Worm (Caenorhabditis elegans) whole organism, young adult: Measurements from ENCODE around the gene ced-9.

Source experiments
- B0019.2 ChIP-seq: fragments of 200-800 bp; sonication (Bioruptor generic); conservative IDR thresholded peaks from 2 replicates; pipeline ENCODE4 v1.3.6; 2022; ENCODE audit warnings: missing genetic modification reagents, missing genetic modification characterization, missing compliant biosample characterization
- B0035.1 ChIP-seq: sonication (generic microtip); optimal IDR thresholded peaks from 2 replicates; lab custom pipeline; 2016; ENCODE audit warnings: missing genetic modification characterization, mild to moderate bottlenecking, missing compliant biosample characterization, missing genotype, missing genetic modification reagents
- D2030.7 ChIP-seq: fragments of 200-800 bp; sonication (Bioruptor generic); IDR thresholded peaks from 2 replicates; pipeline ENCODE4 v1.3.6; 2022; ENCODE audit warnings: missing genetic modification reagents, missing genetic modification characterization, missing compliant biosample characterization
- F22D6.2 ChIP-seq: sonication (generic microtip); optimal IDR thresholded peaks from 2 replicates; lab custom pipeline; 2016; ENCODE audit warnings: mild to moderate bottlenecking, missing genetic modification characterization, missing compliant biosample characterization
- F33H1.4 ChIP-seq: fragments of 200-800 bp; sonication (Bioruptor generic); IDR thresholded peaks from 2 replicates; pipeline ENCODE4 v1.3.6; 2022; ENCODE audit warnings: missing genetic modification reagents, missing genetic modification characterization, missing compliant biosample characterization
- F49E8.2 ChIP-seq: sonication (generic microtip); optimal IDR thresholded peaks from 3 replicates; lab custom pipeline; 2017; ENCODE audit warnings: missing genetic modification characterization, mild to moderate bottlenecking, missing compliant biosample characterization, antibody characterized with exemption, moderate library complexity; ENCODE audit not compliant: insufficient read depth
- K11D2.4 ChIP-seq: fragments of 200-800 bp; sonication (Bioruptor generic); IDR thresholded peaks from 2 replicates; pipeline ENCODE4 v1.3.6; 2022; ENCODE audit warnings: missing genetic modification reagents, missing genetic modification characterization, missing compliant biosample characterization
- Y56A3A.18 ChIP-seq: fragments of 200-800 bp; sonication (Bioruptor generic); IDR thresholded peaks from 2 replicates; pipeline ENCODE4 v1.3.6; 2022; ENCODE audit warnings: missing genetic modification reagents, missing genetic modification characterization, missing compliant biosample characterization
- ama-1 ChIP-seq, 3 experiments: fragments of 150-350 bp in 1 of 3; sonication (generic microtip) in 2 of 3; optimal IDR thresholded peaks; 2 replicates each; lab custom pipeline; 2014 to 2018; ENCODE audit warnings: missing biosample characterization in 2 of 3, missing genetic modification characterization in 2 of 3, missing genetic modification reagents in 2 of 3
- aptf-2 ChIP-seq: fragments of 200-800 bp; sonication (Bioruptor generic); conservative IDR thresholded peaks from 2 replicates; pipeline ENCODE4 v1.3.6; 2022; ENCODE audit warnings: missing genetic modification reagents, missing genetic modification characterization, missing compliant biosample characterization
- atf-7 ChIP-seq: sonication (generic microtip); optimal IDR thresholded peaks from 2 replicates; lab custom pipeline; 2017; ENCODE audit warnings: mild to moderate bottlenecking, missing genetic modification characterization, missing compliant biosample characterization
- attf-3 ChIP-seq: fragments of 200-800 bp; sonication (Bioruptor generic); conservative IDR thresholded peaks from 2 replicates; pipeline ENCODE4 v1.3.6; 2022; ENCODE audit warnings: missing genetic modification reagents, missing genetic modification characterization, missing compliant biosample characterization
- attf-6 ChIP-seq: fragments of 200-800 bp; sonication (Bioruptor generic); IDR thresholded peaks from 2 replicates; pipeline ENCODE4 v1.3.6; 2022; ENCODE audit warnings: missing genetic modification reagents, missing genetic modification characterization, missing compliant biosample characterization
- bed-2 ChIP-seq: fragments of 200-800 bp; sonication (Bioruptor generic); IDR thresholded peaks from 2 replicates; pipeline ENCODE4 v1.3.6; 2022; ENCODE audit warnings: missing genetic modification reagents, missing genetic modification characterization, missing compliant biosample characterization
- cebp-1 ChIP-seq, 2 experiments: fragments of 200-800 bp in 1 of 2; sonication (Bioruptor generic) in 1 of 2; sonication (generic microtip) in 1 of 2; IDR thresholded peaks in 1 of 2; optimal IDR thresholded peaks in 1 of 2; 2 replicates each; pipeline versions ENCODE4 v1.3.6 to Lab custom; 2017 to 2022; ENCODE audit warnings: missing compliant biosample characterization in 2 of 2, missing genetic modification characterization in 2 of 2, mild to moderate bottlenecking in 1 of 2, missing genetic modification reagents in 1 of 2, moderate library complexity in 1 of 2
- ceh-100 ChIP-seq: fragments of 200-800 bp; sonication (Bioruptor generic); IDR thresholded peaks from 2 replicates; pipeline ENCODE4 v1.3.6; 2022; ENCODE audit warnings: missing genetic modification reagents, missing genetic modification characterization, missing compliant biosample characterization
- gei-17 ChIP-seq: fragments of 200-800 bp; sonication (Bioruptor generic); optimal IDR thresholded peaks from 2 replicates; lab custom pipeline; 2018; ENCODE audit warnings: mild to moderate bottlenecking, missing genetic modification characterization, missing compliant biosample characterization
- hlh-26 ChIP-seq: fragments of 200-800 bp; sonication (Bioruptor generic); conservative IDR thresholded peaks from 2 replicates; pipeline ENCODE4 v1.3.6; 2022; ENCODE audit warnings: missing genetic modification reagents, missing genetic modification characterization, missing compliant biosample characterization
- lin-26 ChIP-seq: fragments of 200-800 bp; sonication (Bioruptor generic); IDR thresholded peaks from 2 replicates; pipeline ENCODE4 v1.3.6; 2022; ENCODE audit warnings: missing genetic modification reagents, missing genetic modification characterization, missing compliant biosample characterization
- lin-35 ChIP-seq, 3 experiments: fragments of 150-350 bp in 2 of 3; sonication (generic microtip) in 1 of 3; optimal IDR thresholded peaks; 2 replicates each; lab custom pipeline; 2014 to 2018; ENCODE audit warnings: missing biosample characterization in 3 of 3, missing genetic modification characterization in 3 of 3, missing genetic modification reagents in 3 of 3
- lin-40 ChIP-seq: sonication (generic microtip); optimal IDR thresholded peaks from 2 replicates; lab custom pipeline; 2016; ENCODE audit warnings: missing genetic modification characterization, mild to moderate bottlenecking, missing compliant biosample characterization, missing genotype, missing genetic modification reagents
- lsy-27 ChIP-seq: sonication (generic microtip); optimal IDR thresholded peaks from 2 replicates; lab custom pipeline; 2017; ENCODE audit warnings: missing genetic modification characterization, mild to moderate bottlenecking, missing compliant biosample characterization, antibody characterized with exemption, missing genotype, borderline replicate concordance; ENCODE audit not compliant: insufficient read depth
- madf-3 ChIP-seq: fragments of 200-800 bp; sonication (Bioruptor generic); IDR thresholded peaks from 2 replicates; pipeline ENCODE4 v1.3.6; 2022; ENCODE audit warnings: missing genetic modification reagents, missing genetic modification characterization, missing compliant biosample characterization
- madf-6 ChIP-seq: fragments of 200-800 bp; sonication (Bioruptor generic); IDR thresholded peaks from 2 replicates; pipeline ENCODE4 v1.3.6; 2022; ENCODE audit warnings: missing genetic modification reagents, missing genetic modification characterization, missing compliant biosample characterization
- madf-8 ChIP-seq: fragments of 200-800 bp; sonication (Bioruptor generic); conservative IDR thresholded peaks from 2 replicates; pipeline ENCODE4 v1.3.6; 2022; ENCODE audit warnings: missing genetic modification reagents, missing genetic modification characterization, missing compliant biosample characterization
- mes-4 ChIP-seq: sonication (generic microtip); optimal IDR thresholded peaks from 2 replicates; lab custom pipeline; 2016; ENCODE audit warnings: missing genotype, missing genetic modification characterization, missing compliant biosample characterization
- nfyb-1 ChIP-seq: fragments of 200-800 bp; sonication (Bioruptor generic); IDR thresholded peaks from 2 replicates; pipeline ENCODE4 v1.3.6; 2022; ENCODE audit warnings: missing genetic modification reagents, missing genetic modification characterization, missing compliant biosample characterization
- pha-4 ChIP-seq: fragments of 150-350 bp; sonication (generic microtip); optimal IDR thresholded peaks from 2 replicates; lab custom pipeline; 2014; ENCODE audit warnings: missing biosample characterization, missing genetic modification reagents, missing genetic modification characterization
- rcor-1 ChIP-seq: fragments of 200-800 bp; sonication (Bioruptor generic); IDR thresholded peaks from 2 replicates; pipeline ENCODE4 v1.3.6; 2022; ENCODE audit warnings: missing genetic modification reagents, missing genetic modification characterization, missing compliant biosample characterization
- repo-1 ChIP-seq: sonication (generic microtip); optimal IDR thresholded peaks from 2 replicates; lab custom pipeline; 2017; ENCODE audit warnings: mild to moderate bottlenecking, missing genetic modification characterization, missing compliant biosample characterization
- sptf-2 ChIP-seq: fragments of 200-800 bp; sonication (Bioruptor generic); optimal IDR thresholded peaks from 2 replicates; lab custom pipeline; 2018; ENCODE audit warnings: mild to moderate bottlenecking, missing genetic modification characterization, missing compliant biosample characterization
- tbx-9 ChIP-seq: sonication (generic microtip); optimal IDR thresholded peaks from 2 replicates; lab custom pipeline; 2016; ENCODE audit warnings: borderline replicate concordance, missing genetic modification characterization, inconsistent platforms, missing compliant biosample characterization
- ztf-28 ChIP-seq: fragments of 200-800 bp; sonication (Bioruptor generic); IDR thresholded peaks from 2 replicates; pipeline ENCODE4 v1.3.6; 2022; ENCODE audit warnings: missing genetic modification reagents, missing genetic modification characterization, missing compliant biosample characterization

ced-9 gene

DNA sequence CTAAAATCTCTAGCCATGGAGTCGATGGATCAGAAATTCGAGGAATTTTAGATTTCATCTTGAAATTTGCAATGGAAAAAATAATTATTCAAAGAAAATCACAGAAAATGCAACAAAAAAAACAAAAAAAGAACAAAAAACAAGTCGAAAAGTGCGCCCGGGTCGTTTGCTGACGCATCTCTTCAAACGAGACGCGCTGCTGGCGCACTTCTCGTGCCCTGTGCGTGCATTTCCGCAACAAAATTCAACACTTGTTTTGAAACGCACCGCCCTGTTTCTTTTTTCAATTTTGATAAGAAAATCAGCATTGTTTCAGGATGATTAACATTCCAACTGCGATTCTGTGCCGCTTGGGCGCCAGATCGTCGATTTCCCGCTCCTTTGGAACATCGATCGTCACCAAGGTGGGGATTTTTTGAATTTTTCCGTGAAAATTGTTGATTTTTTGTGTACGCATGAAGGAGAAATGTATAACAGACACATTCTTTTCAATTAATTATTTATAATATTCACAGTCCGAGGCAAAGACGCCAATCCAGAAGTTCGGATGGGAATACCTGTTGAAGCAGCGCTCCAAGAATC, 920 bp upstream of the ced-9 start, which contains the start of the genes jmjd-4 and mev-1 (continued):
- TF ChIP-seq bed-2 (GFP tag; lab: Robert Waterston, UW) (0 out of 2 replicates have a peak, but pooled peaks have one; percentile 12), rcor-1 (GFP tag; lab: Robert Waterston, UW) (peak; percentile 81), attf-6 (GFP tag; lab: Robert Waterston, UW) (no peak), F49E8.2 (tag; lab: Kevin White, UChicago) (no peak), B0019.2 (GFP tag; lab: Robert Waterston, UW) (no peak), F22D6.2 (tag; lab: Kevin White, UChicago) (peak; percentile 48), lin-40 (peak; percentile 89), hlh-26 (GFP tag; lab: Robert Waterston, UW) (no peak), gei-17 (GFP tag; lab: Kevin White, UChicago) (peak; percentile 53), lsy-27 (tag; lab: Kevin White, UChicago) (no peak), K11D2.4 (GFP tag; lab: Robert Waterston, UW) (peak; percentile 90), F33H1.4 (peak; percentile 76), D2030.7 (GFP tag; lab: Robert Waterston, UW) (peak; percentile 38), mes-4 (no peak), nfyb-1 (GFP tag; lab: Robert Waterston, UW) (peak; percentile 84), madf-3 (peak; percentile 80)

DNA sequence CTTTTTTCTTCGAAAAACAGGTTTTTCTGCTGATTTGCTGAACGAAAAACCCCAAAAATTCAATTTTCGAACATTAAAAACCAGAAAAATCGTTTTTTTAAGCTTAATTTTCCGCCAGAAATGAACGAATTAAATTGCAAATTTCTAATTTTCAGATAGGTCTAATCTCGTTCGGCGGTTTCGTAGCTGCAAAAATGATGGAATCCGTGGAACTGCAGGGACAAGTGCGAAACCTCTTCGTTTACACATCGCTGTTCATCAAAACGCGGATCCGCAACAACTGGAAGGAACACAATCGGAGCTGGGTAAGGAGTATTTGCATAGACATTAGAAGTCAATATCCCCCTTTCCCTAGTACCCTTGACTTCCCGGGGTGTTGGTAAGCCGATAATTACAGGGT, 1.1 kb downstream of the ced-9 start:
- no peak for TF ChIP-seq attf-3 (GFP tag; lab: Robert Waterston, UW)
- no peak for TF ChIP-seq ceh-100
- no peak for TF ChIP-seq cebp-1 (GFP tag; IDR thresholded peaks at IDR 0.05; lab: Robert Waterston, UW)
- no peak for TF ChIP-seq cebp-1 (tag; optimal IDR thresholded peaks at IDR 0.05; lab: Kevin White, UChicago)
- TF ChIP-seq aptf-2 (GFP tag; lab: Robert Waterston, UW) = no peak

- TF ChIP-seq lin-35 (GFP tag; optimal IDR thresholded peaks at IDR 0.05; lab: Kevin White, UChicago) = no peak
- peak; percentile 30; the same call in 1 of the 2 replicates for TF ChIP-seq lin-26 (GFP tag; lab: Robert Waterston, UW)
- TF ChIP-seq madf-6 = 0 out of 2 replicates have a peak, but pooled peaks have one; percentile 25
- TF ChIP-seq lin-40 = peak; percentile 57
- no peak for TF ChIP-seq pha-4
- no peak for TF ChIP-seq cebp-1 (GFP tag; IDR thresholded peaks at IDR 0.05; lab: Robert Waterston, UW)
- peak; percentile 39 for TF ChIP-seq cebp-1 (tag; optimal IDR thresholded peaks at IDR 0.05; lab: Kevin White, UChicago)
- TF ChIP-seq ztf-28 (GFP tag; lab: Robert Waterston, UW) = no peak
- TF ChIP-seq lsy-27 (tag; lab: Kevin White, UChicago) = no peak
- TF ChIP-seq Y56A3A.18 = 0 out of 2 replicates have a peak, but pooled peaks have one; percentile 45
- peak; percentile 92 for TF ChIP-seq ama-1 (optimal IDR thresholded peaks at IDR 0.05; lab: Kevin White, UChicago)
- TF ChIP-seq ama-1 (GFP tag; optimal IDR thresholded peaks at IDR 0.05; lab: Kevin White, UChicago) = peak in 1 of 2 experiments; percentile 6
- peak; percentile 71 for TF ChIP-seq tbx-9 (tag; lab: Kevin White, UChicago)
- TF ChIP-seq B0035.1 = peak; percentile 73
- TF ChIP-seq repo-1 = peak; percentile 22
- no peak for TF ChIP-seq madf-8 (GFP tag; lab: Robert Waterston, UW)
- no peak for TF ChIP-seq sptf-2 (GFP tag; lab: Kevin White, UChicago)
- peak; percentile 11 for TF ChIP-seq atf-7
- TF ChIP-seq, all 124 proteins: peak for 10
Observed at ce11 chrIII:10337508-10338166, 2.7 kb downstream of the ced-9 start, which contains the start of gene ttr-15. TSS of gene ttr-15 (plus strand) at chrIII:10337847.
